Worm (Caenorhabditis elegans): ENCODE measurements around the gene plst-1.

The plst-1 gene

DNA sequence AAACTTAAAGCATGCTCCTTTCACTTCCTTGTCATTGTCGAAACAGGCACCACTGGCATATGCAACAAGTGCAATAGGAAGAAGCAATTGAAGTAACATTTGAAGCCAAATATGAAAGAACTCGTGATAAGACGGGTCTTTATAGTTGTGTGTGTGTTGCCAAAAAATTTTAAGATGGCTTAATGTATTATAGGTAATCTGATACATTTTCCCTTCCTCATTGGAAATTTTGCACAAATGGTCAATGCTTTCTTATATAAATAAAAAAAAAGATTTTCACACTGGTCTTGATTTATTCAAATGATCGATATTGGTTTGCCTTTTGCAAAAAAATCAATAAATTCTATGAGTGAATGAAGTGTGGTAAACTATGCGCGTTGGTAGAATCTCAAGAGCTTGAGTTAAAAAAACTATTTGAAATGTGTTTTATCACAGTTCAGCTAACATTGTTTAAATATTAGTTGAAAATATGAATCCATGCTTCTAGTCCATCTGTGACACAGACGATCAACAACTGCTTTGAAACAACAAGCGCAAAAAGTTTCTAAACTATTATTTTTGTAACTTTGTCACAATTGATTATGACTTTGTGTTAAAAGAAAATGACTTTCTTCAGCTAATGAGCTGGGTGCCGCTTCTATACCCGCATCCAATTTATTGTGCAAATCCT is 38.0 kb upstream of the plst-1 start, which contains the start of the genes clec-166 and F38A1.6:
TSS of gene clec-166 (minus strand) at position 101 of the 670 bp plus-strand sequence.
TSS of gene F38A1.6 (plus strand) at position 620 of the 670 bp plus-strand sequence.
- no peak for TF ChIP-seq snpc-4 (tag; optimal IDR thresholded peaks at IDR 0.05)
- TF ChIP-seq ceh-82 (tag; optimal IDR thresholded peaks at IDR 0.05) = no peak
- no peak for TF ChIP-seq elt-3 (tag; optimal IDR thresholded peaks at IDR 0.05)
- no peak for TF ChIP-seq crh-2 (tag; optimal IDR thresholded peaks at IDR 0.05)
- no peak for TF ChIP-seq nhr-6 (tag; optimal IDR thresholded peaks at IDR 0.05)
- TF ChIP-seq unc-55 (GFP tag; optimal IDR thresholded peaks at IDR 0.05) = no peak
- TF ChIP-seq nhr-25 (tag; optimal IDR thresholded peaks at IDR 0.05) = no peak
- TF ChIP-seq sma-9 (GFP tag; optimal IDR thresholded peaks at IDR 0.05) = no peak
- TF ChIP-seq sma-9 (tag; optimal IDR thresholded peaks at IDR 0.05) = no peak
- no peak for TF ChIP-seq blmp-1 (tag; optimal IDR thresholded peaks at IDR 0.05; ENCODE audit: insufficient read depth)
- TF ChIP-seq mbf-1 (tag; optimal IDR thresholded peaks at IDR 0.05) = no peak
- TF ChIP-seq alr-1 (tag; optimal IDR thresholded peaks at IDR 0.05) = no peak

DNA sequence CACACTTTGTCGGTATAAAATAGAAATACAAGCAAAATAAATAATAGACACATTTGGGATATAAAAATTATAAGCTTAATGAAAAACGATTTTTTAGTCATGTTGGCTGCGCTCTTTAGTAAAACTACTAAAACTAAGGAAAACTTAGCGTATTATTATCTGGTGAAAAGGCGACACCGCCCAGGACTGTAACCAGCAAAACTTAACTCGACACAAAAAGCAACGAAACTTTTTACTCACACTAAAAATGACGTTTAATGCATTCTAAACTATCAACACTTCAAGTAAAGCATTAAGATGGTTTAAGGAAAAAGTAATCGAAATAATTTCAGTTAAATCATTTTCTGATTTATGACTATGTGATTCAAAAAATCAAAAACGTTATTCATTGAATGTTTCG is 33.8 kb upstream of the plst-1 start, which contains the start of gene clec-167:
TSS of gene clec-167 (minus strand) at position 101 of the 400 bp plus-strand sequence.
- no peak for TF ChIP-seq nhr-6 (tag; optimal IDR thresholded peaks at IDR 0.05)
- TF ChIP-seq ztf-1 (GFP tag; conservative IDR thresholded peaks at IDR 0.05) = no peak
- TF ChIP-seq mdl-1 (tag; optimal IDR thresholded peaks at IDR 0.05) = no peak
- TF ChIP-seq mab-5 (tag; optimal IDR thresholded peaks at IDR 0.05) = no peak
- no peak for TF ChIP-seq egl-27 (tag; optimal IDR thresholded peaks at IDR 0.05)
- no peak for TF ChIP-seq sma-3 (GFP tag; optimal IDR thresholded peaks at IDR 0.05)
- TF ChIP-seq unc-39 (tag; optimal IDR thresholded peaks at IDR 0.05) = no peak
- no peak for TF ChIP-seq Y55F3AM.14 (GFP tag; optimal IDR thresholded peaks at IDR 0.05)
- TF ChIP-seq nhr-129 (tag; optimal IDR thresholded peaks at IDR 0.05) = no peak
- no peak for TF ChIP-seq nhr-21 (tag; optimal IDR thresholded peaks at IDR 0.05)
- no peak for TF ChIP-seq nhr-23 (tag; optimal IDR thresholded peaks at IDR 0.05)
- TF ChIP-seq peb-1 (tag; optimal IDR thresholded peaks at IDR 0.05) = no peak
- no peak for TF ChIP-seq nhr-237 (tag; optimal IDR thresholded peaks at IDR 0.05)
- no peak for TF ChIP-seq R02D3.7 (tag; optimal IDR thresholded peaks at IDR 0.05)
- no peak for TF ChIP-seq aly-2 (tag; optimal IDR thresholded peaks at IDR 0.05)
- no peak for TF ChIP-seq dmd-4 (tag; optimal IDR thresholded peaks at IDR 0.05)
- TF ChIP-seq crh-2 (tag; optimal IDR thresholded peaks at IDR 0.05) = no peak
- TF ChIP-seq C34F6.9 (tag; optimal IDR thresholded peaks at IDR 0.05) = no peak
- no peak for TF ChIP-seq ztf-4 (tag; optimal IDR thresholded peaks at IDR 0.05)
- no peak for TF ChIP-seq lsy-2 (tag; optimal IDR thresholded peaks at IDR 0.05)

DNA sequence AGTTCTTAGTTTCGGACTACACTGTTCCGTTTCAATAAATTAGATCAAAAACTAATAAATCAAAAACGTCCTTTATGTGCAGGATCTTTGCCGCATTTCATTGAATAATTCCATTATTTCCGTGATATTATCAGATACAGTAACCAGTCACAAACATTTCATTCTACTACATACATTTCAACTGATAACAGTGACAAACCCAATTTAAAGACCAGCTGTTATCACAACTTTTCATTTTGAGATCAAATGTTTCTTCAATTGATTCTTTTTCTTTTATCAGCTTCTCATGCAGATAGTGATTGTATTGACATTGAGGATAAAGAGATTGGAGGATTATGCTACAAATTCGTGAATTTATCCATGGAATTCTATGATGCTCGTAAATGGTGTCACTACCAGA is 32.7 kb upstream of the plst-1 start, which contains the start of gene clec-168:
TSS of gene clec-168 (plus strand) at position 247 of the 400 bp plus-strand sequence.
- TF ChIP-seq unc-62 (GFP tag; optimal IDR thresholded peaks at IDR 0.05) (no peak), fos-1 (tag; optimal IDR thresholded peaks at IDR 0.05) (peak; percentile 67), elt-3 (tag; optimal IDR thresholded peaks at IDR 0.05) (no peak)

DNA sequence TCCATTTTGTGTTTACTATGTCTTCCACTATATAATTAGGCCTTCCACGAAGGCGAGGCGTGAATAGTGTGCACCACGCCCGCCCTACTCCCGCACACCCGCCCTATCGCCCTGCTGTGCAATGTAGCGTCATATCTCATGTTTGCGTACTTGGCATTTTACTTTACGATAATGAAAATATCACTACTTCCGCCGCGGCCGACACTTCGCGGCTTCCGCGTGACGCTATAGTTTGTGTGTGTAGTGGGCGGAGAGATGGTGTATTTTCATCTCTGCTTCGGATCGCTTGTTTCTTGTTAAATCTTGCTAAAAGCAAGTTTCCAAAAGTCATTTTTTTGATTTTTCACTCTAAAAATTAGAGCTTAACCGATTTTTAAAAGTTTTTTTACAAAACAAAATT is 29.0 kb upstream of the plst-1 start:
- no peak for TF ChIP-seq nhr-11 (tag; optimal IDR thresholded peaks at IDR 0.05)
- no peak for TF ChIP-seq aly-2 (tag; optimal IDR thresholded peaks at IDR 0.05)
- TF ChIP-seq lin-11 (tag; optimal IDR thresholded peaks at IDR 0.05) = no peak
- no peak for TF ChIP-seq ztf-4 (tag; optimal IDR thresholded peaks at IDR 0.05)
- no peak for TF ChIP-seq F13H6.1 (tag; optimal IDR thresholded peaks at IDR 0.05)
- TF ChIP-seq nhr-6 (tag; optimal IDR thresholded peaks at IDR 0.05) = no peak
- no peak for TF ChIP-seq egl-27 (tag; optimal IDR thresholded peaks at IDR 0.05)
- peak; percentile 42 for TF ChIP-seq snpc-4 (tag; optimal IDR thresholded peaks at IDR 0.05)

DNA sequence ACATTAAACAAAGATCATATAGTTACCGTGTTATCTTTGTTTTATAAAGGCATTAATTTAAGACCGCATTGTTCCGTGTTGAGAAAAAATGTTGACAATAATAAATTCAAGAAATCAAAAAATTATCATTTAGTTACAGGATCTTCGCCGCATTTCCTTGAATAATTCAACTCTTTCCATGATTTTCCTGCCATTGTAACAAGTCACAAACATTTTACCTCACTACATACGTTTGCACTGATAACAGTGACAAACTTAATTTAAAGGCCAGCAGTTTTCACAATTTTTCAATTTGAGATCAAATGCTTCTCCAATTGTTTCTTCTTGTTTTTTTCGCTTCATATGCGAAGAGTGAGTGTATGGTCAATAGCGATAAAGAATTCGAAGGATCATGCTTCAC is 28.4 kb upstream of the plst-1 start, which contains the start of gene clec-169:
TSS of gene clec-169 (plus strand) at position 301 of the 400 bp plus-strand sequence.
- TF ChIP-seq Y55F3AM.14 (GFP tag; optimal IDR thresholded peaks at IDR 0.05) (no peak), elt-3 (tag; optimal IDR thresholded peaks at IDR 0.05) (no peak), dmd-4 (tag; optimal IDR thresholded peaks at IDR 0.05) (no peak), C34F6.9 (tag; optimal IDR thresholded peaks at IDR 0.05) (no peak)
